Worm (Caenorhabditis elegans) whole organism, L3 larva: ENCODE results near the gene F02E11.7.
A peak's percentile ranks its signal among the peaks of the same experiment; 100 is the strongest.

Experiments used
- aly-2 ChIP-seq: fragments of 150-350 bp; optimal IDR thresholded peaks from 2 replicates; lab custom pipeline; 2014; ENCODE audit warnings: missing biosample characterization, missing genetic modification characterization
- ama-1 ChIP-seq: fragments of 150-350 bp; optimal IDR thresholded peaks from 2 replicates; lab custom pipeline; 2018
- ceh-16 ChIP-seq: sonication (generic microtip); optimal IDR thresholded peaks from 2 replicates; lab custom pipeline; 2017; ENCODE audit warnings: missing biosample characterization, missing genetic modification characterization
- ceh-82 ChIP-seq: fragments of 150-350 bp; optimal IDR thresholded peaks from 2 replicates; lab custom pipeline; 2014; ENCODE audit warnings: missing biosample characterization, missing genetic modification characterization
- egl-27 ChIP-seq: sonication (generic microtip); optimal IDR thresholded peaks from 4 replicates; lab custom pipeline; 2017; ENCODE audit warnings: missing biosample characterization, missing genetic modification reagents, missing genetic modification characterization
- egl-5 ChIP-seq: fragments of 150-350 bp; optimal IDR thresholded peaks from 2 replicates; lab custom pipeline; 2017; ENCODE audit warnings: missing biosample characterization, missing genetic modification reagents, missing genetic modification characterization, inconsistent platforms
- elt-1 ChIP-seq: fragments of 150-350 bp; optimal IDR thresholded peaks from 2 replicates; lab custom pipeline; 2014; ENCODE audit warnings: missing biosample characterization, missing genetic modification characterization
- elt-2 ChIP-seq: sonication (generic microtip); optimal IDR thresholded peaks from 2 replicates; lab custom pipeline; 2016; ENCODE audit warnings: missing genetic modification reagents, mild to moderate bottlenecking, missing genetic modification characterization, missing compliant biosample characterization
- fkh-2 ChIP-seq: fragments of 150-350 bp; optimal IDR thresholded peaks from 2 replicates; lab custom pipeline; 2014; ENCODE audit warnings: missing biosample characterization, missing genetic modification reagents, missing genetic modification characterization
- fos-1 ChIP-seq: fragments of 150-350 bp; optimal IDR thresholded peaks from 2 replicates; lab custom pipeline; 2014; ENCODE audit warnings: missing biosample characterization, missing genetic modification characterization
- hmg-11 ChIP-seq: sonication (generic microtip); optimal IDR thresholded peaks from 2 replicates; lab custom pipeline; 2016; ENCODE audit warnings: missing genetic modification characterization, missing compliant biosample characterization
- jun-1 ChIP-seq: fragments of 150-350 bp; optimal IDR thresholded peaks from 2 replicates; lab custom pipeline; 2014; ENCODE audit warnings: missing biosample characterization, missing genetic modification reagents, missing genetic modification characterization
- lin-15B ChIP-seq: fragments of 150-350 bp; optimal IDR thresholded peaks from 2 replicates; lab custom pipeline; 2014; ENCODE audit warnings: missing biosample characterization, missing genetic modification characterization
- lin-39 ChIP-seq: fragments of 150-350 bp; optimal IDR thresholded peaks from 2 replicates; lab custom pipeline; 2018; ENCODE audit warnings: missing biosample characterization, missing genetic modification reagents, missing genetic modification characterization
- lsy-12 ChIP-seq: sonication (generic microtip); optimal IDR thresholded peaks from 2 replicates; lab custom pipeline; 2016; ENCODE audit warnings: mild to moderate bottlenecking, missing genetic modification characterization, missing compliant biosample characterization
- mml-1 ChIP-seq: fragments of 150-350 bp; sonication (generic microtip); optimal IDR thresholded peaks from 3 replicates; lab custom pipeline; 2014; ENCODE audit warnings: missing biosample characterization, missing genetic modification characterization
- nhr-11 ChIP-seq: fragments of 150-350 bp; optimal IDR thresholded peaks from 2 replicates; lab custom pipeline; 2014; ENCODE audit warnings: missing biosample characterization, missing genetic modification characterization
- nhr-12 ChIP-seq: fragments of 150-350 bp; optimal IDR thresholded peaks from 2 replicates; lab custom pipeline; 2014; ENCODE audit warnings: missing biosample characterization, missing genetic modification characterization
- nhr-23 ChIP-seq: fragments of 150-350 bp; optimal IDR thresholded peaks from 2 replicates; lab custom pipeline; 2014; ENCODE audit warnings: missing biosample characterization, missing genetic modification reagents, missing genetic modification characterization
- nhr-25 ChIP-seq: sonication (generic microtip); optimal IDR thresholded peaks from 2 replicates; lab custom pipeline; 2017; ENCODE audit warnings: missing biosample characterization, missing genetic modification characterization
- nhr-28 ChIP-seq: fragments of 150-350 bp; optimal IDR thresholded peaks from 2 replicates; lab custom pipeline; 2014; ENCODE audit warnings: missing biosample characterization, missing genetic modification characterization
- nhr-43 ChIP-seq: sonication (generic microtip); optimal IDR thresholded peaks from 2 replicates; lab custom pipeline; 2016; ENCODE audit warnings: mild to moderate bottlenecking, missing genetic modification characterization, missing compliant biosample characterization; ENCODE audit not compliant: poor library complexity, severe bottlenecking
- nhr-67 ChIP-seq: fragments of 150-350 bp; optimal IDR thresholded peaks from 2 replicates; lab custom pipeline; 2014; ENCODE audit warnings: missing biosample characterization, missing genetic modification characterization
- nhr-77 ChIP-seq: fragments of 150-350 bp; optimal IDR thresholded peaks from 2 replicates; lab custom pipeline; 2014; ENCODE audit warnings: missing biosample characterization, missing genetic modification characterization
- pha-4 ChIP-seq: fragments of 150-350 bp; optimal IDR thresholded peaks from 2 replicates; lab custom pipeline; 2014; ENCODE audit warnings: missing biosample characterization, missing genetic modification reagents, missing genetic modification characterization
- pqm-1 ChIP-seq: fragments of 150-350 bp; optimal IDR thresholded peaks from 2 replicates; lab custom pipeline; 2017; ENCODE audit warnings: missing biosample characterization, missing genetic modification characterization, inconsistent platforms
- sea-2 ChIP-seq: fragments of 150-350 bp; sonication (generic microtip); optimal IDR thresholded peaks from 4 replicates; lab custom pipeline; 2014; ENCODE audit warnings: missing biosample characterization, missing genetic modification reagents, missing genetic modification characterization
- tbx-2 ChIP-seq: sonication (generic microtip); optimal IDR thresholded peaks from 2 replicates; lab custom pipeline; 2016; ENCODE audit warnings: mild to moderate bottlenecking, missing genetic modification characterization, missing compliant biosample characterization
- zag-1 ChIP-seq: fragments of 150-350 bp; optimal IDR thresholded peaks from 2 replicates; lab custom pipeline; 2014; ENCODE audit warnings: missing biosample characterization, missing genetic modification characterization
- ztf-4 ChIP-seq: fragments of 150-350 bp; optimal IDR thresholded peaks from 2 replicates; lab custom pipeline; 2014; ENCODE audit warnings: missing biosample characterization, missing genetic modification characterization

F02E11.7 gene

ce11 chrII:3244758-3245157 is 22.7 kb upstream of the F02E11.7 start:
- no peak for TF ChIP-seq lin-15B (tag; lab: Kevin White, UChicago)
- no peak for TF ChIP-seq egl-27 (tag; lab: Kevin White, UChicago)
- TF ChIP-seq sea-2 (GFP tag; lab: Kevin White, UChicago): no peak
- peak; percentile 54 for TF ChIP-seq nhr-77 (tag; lab: Kevin White, UChicago)
- TF ChIP-seq elt-2: peak; percentile 50
- TF ChIP-seq fos-1: peak; percentile 9
- no peak for TF ChIP-seq jun-1
- TF ChIP-seq ztf-4 (tag; lab: Kevin White, UChicago): no peak

- no peak for TF ChIP-seq egl-5 (tag; lab: Kevin White, UChicago)
- TF ChIP-seq egl-27 (tag; lab: Kevin White, UChicago): no peak
- no peak for TF ChIP-seq lin-39 (tag; lab: Kevin White, UChicago)
- TF ChIP-seq nhr-67 (tag; lab: Kevin White, UChicago): no peak
- no peak for TF ChIP-seq nhr-43 (tag; lab: Kevin White, UChicago)
- TF ChIP-seq ceh-16 (tag; lab: Kevin White, UChicago): no peak
- TF ChIP-seq nhr-28 (tag; lab: Kevin White, UChicago): no peak
- no peak for TF ChIP-seq fkh-2 (tag; lab: Kevin White, UChicago)
- TF ChIP-seq elt-2: peak; percentile 99
- peak; percentile 71 for TF ChIP-seq jun-1
- peak; percentile 96 for TF ChIP-seq pqm-1 (tag; lab: Kevin White, UChicago)
- TF ChIP-seq pha-4 (tag; lab: Kevin White, UChicago): no peak
- no peak for TF ChIP-seq nhr-25 (tag; lab: Kevin White, UChicago)
- no peak for TF ChIP-seq nhr-12 (tag; lab: Kevin White, UChicago)
- TF ChIP-seq elt-1 (tag; lab: Kevin White, UChicago): no peak
- TF ChIP-seq ceh-82 (tag; lab: Kevin White, UChicago): no peak
- TF ChIP-seq lin-15B (tag; lab: Kevin White, UChicago): no peak
- TF ChIP-seq fos-1: no peak
Measured at ce11 chrII:3245836-3246235, 21.6 kb upstream of the F02E11.7 start, which contains the start of gene C17F4.7. Gene C17F4.7 (minus strand): TSS chrII:3246015.

- TF ChIP-seq tbx-2 (tag; lab: Kevin White, UChicago): no peak
- no peak for TF ChIP-seq nhr-77 (tag; lab: Kevin White, UChicago)
- TF ChIP-seq nhr-28 (tag; lab: Kevin White, UChicago): no peak
- no peak for TF ChIP-seq mml-1 (tag; lab: Kevin White, UChicago)
- TF ChIP-seq nhr-43 (tag; lab: Kevin White, UChicago): no peak
- TF ChIP-seq nhr-12 (tag; lab: Kevin White, UChicago): no peak
- TF ChIP-seq, all 47 proteins: peak for 0
Measured at ce11 chrII:3247556-3247955, 19.9 kb upstream of the F02E11.7 start.

- TF ChIP-seq fkh-2 (tag; lab: Kevin White, UChicago) (no peak), nhr-23 (tag; lab: Kevin White, UChicago) (no peak)
Measured at ce11 chrII:3248043-3248718, 19.3 kb upstream of the F02E11.7 start, which contains the start of the genes fbxc-50 and C17F4.2. Gene fbxc-50 (minus strand): TSS chrII:3248123. Gene C17F4.2 (plus strand): TSS chrII:3248668.

- TF ChIP-seq lsy-12 (tag; lab: Kevin White, UChicago) (no peak), lin-15B (tag; lab: Kevin White, UChicago) (no peak), elt-1 (tag; lab: Kevin White, UChicago) (no peak), nhr-11 (tag; lab: Kevin White, UChicago) (no peak), hmg-11 (tag; lab: Kevin White, UChicago) (no peak), aly-2 (tag; lab: Kevin White, UChicago) (no peak), egl-5 (tag; lab: Kevin White, UChicago) (no peak), zag-1 (tag; lab: Kevin White, UChicago) (no peak)
Measured at ce11 chrII:3249406-3249805, 18.1 kb upstream of the F02E11.7 start, which contains the start of gene clec-124. Gene clec-124 (plus strand): TSS chrII:3249706.

- TF ChIP-seq elt-2: no peak
- TF ChIP-seq nhr-67 (tag; lab: Kevin White, UChicago): no peak
- no peak for TF ChIP-seq lin-39 (tag; lab: Kevin White, UChicago)
- TF ChIP-seq ama-1 (lab: Kevin White, UChicago): no peak
- TF ChIP-seq pha-4 (tag; lab: Kevin White, UChicago): no peak
Measured at ce11 chrII:3250195-3250594, 17.3 kb upstream of the F02E11.7 start.
